Worm (Caenorhabditis elegans) whole organism, early embryonic: ENCODE results near the gene nlp-81.
"Not testable (repeated sequence)": the region's sequence is repeated elsewhere in the genome, so short reads cannot be mapped to it uniquely, and the experiment has no call there.

Experiments
- aly-1 ChIP-seq: sonication (generic microtip); optimal IDR thresholded peaks from 2 replicates; lab custom pipeline; 2016; ENCODE audit warnings: missing genetic modification characterization, missing compliant biosample characterization
- ama-1 ChIP-seq: fragments of 150-350 bp; optimal IDR thresholded peaks from 2 replicates; lab custom pipeline; 2014
- ets-7 ChIP-seq: sonication (generic microtip); optimal IDR thresholded peaks from 2 replicates; lab custom pipeline; 2016; ENCODE audit warnings: missing genotype, missing genetic modification characterization, missing compliant biosample characterization
- hnd-1 ChIP-seq: sonication (generic microtip); optimal IDR thresholded peaks from 2 replicates; lab custom pipeline; 2016; ENCODE audit warnings: missing genetic modification characterization, missing compliant biosample characterization
- tra-4 ChIP-seq: sonication (generic microtip); optimal IDR thresholded peaks from 2 replicates; lab custom pipeline; 2017; ENCODE audit warnings: missing genetic modification characterization, missing compliant biosample characterization

DNA sequence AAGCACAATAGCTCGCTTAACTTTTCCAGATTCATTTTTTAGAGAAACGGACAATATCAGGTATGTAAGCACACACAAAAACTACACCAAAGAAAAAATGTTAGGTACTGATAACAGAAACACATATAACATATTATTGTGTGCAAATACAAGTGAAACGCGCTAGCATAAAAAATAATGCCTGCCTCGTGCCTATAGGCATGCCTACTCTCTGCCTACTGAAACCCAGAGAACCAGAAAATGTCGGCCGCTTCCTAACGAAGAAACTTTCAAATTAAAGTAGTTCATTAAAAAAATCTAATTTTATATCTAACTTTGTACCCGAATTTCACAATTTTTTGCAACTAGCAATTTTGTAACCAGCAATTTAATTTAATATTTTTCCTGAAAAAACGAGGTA lies 3.4 kb downstream of the nlp-81 start, which contains the start of gene Y67D8B.1:
- not testable (repeated sequence) for TF ChIP-seq ets-7 (tag; lab: Kevin White, UChicago); hnd-1 (tag; lab: Kevin White, UChicago); tra-4; aly-1; ama-1 (lab: Kevin White, UChicago)
